Worm (Caenorhabditis elegans) whole organism, L2 larva: ENCODE data around the gene Y54G2A.52.

Source experiments
- aly-2 ChIP-seq: fragments of 150-350 bp; optimal IDR thresholded peaks from 2 replicates; lab custom pipeline; 2014; ENCODE audit warnings: missing biosample characterization, missing genetic modification characterization
- lin-39 ChIP-seq: fragments of 150-350 bp; optimal IDR thresholded peaks from 2 replicates; lab custom pipeline; 2014; ENCODE audit warnings: missing biosample characterization, missing genetic modification reagents, missing genetic modification characterization
- nhr-25 ChIP-seq: fragments of 150-350 bp; sonication (generic microtip); optimal IDR thresholded peaks from 3 replicates; lab custom pipeline; 2014; ENCODE audit warnings: missing biosample characterization, missing genetic modification characterization
- sma-3 ChIP-seq: sonication (generic microtip); optimal IDR thresholded peaks from 2 replicates; lab custom pipeline; 2016; ENCODE audit warnings: missing genetic modification reagents, missing genetic modification characterization, missing compliant biosample characterization
- snpc-4 ChIP-seq: fragments of 150-350 bp; optimal IDR thresholded peaks from 2 replicates; lab custom pipeline; 2014; ENCODE audit warnings: missing biosample characterization, missing genetic modification characterization
- unc-39 ChIP-seq: fragments of 150-350 bp; optimal IDR thresholded peaks from 2 replicates; lab custom pipeline; 2014; ENCODE audit warnings: missing biosample characterization, missing genetic modification characterization
- ztf-4 ChIP-seq: fragments of 150-350 bp; optimal IDR thresholded peaks from 2 replicates; lab custom pipeline; 2014; ENCODE audit warnings: missing biosample characterization, missing genetic modification characterization

DNA sequence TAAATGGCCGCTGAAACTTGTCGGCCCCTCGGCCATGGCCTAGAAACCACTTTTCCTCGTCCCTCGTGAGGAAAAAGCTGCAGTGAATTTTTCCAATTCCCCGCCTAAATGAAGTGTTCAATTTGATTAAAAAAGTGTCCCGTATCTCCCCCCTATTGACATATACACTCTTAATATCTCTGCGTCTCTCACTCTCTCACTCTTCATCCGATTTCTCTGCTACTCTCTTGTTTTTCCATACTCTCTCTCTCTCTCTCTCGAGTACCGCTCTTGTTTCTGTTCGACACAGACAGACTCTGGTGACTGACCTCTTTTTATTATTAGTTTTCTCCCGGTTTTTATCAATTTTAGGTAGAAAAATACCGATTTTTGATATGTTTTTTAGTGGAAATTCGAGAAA lies 13.4 kb downstream of the Y54G2A.52 start:
- TF ChIP-seq unc-39 (tag; lab: Kevin White, UChicago) (no peak), snpc-4 (no peak), ztf-4 (no peak), aly-2 (tag; lab: Kevin White, UChicago) (no peak), lin-39 (no peak), nhr-25 (tag; lab: Kevin White, UChicago) (peak; percentile 9), sma-3 (GFP tag; lab: Kevin White, UChicago) (peak; percentile 28)
